Worm (Caenorhabditis elegans) whole organism, young adult: ENCODE measurements around the gene C47D12.4.
A peak's percentile ranks its signal among the peaks of the same experiment; 100 is the strongest.

Experiments used
- B0019.2 ChIP-seq: fragments of 200-800 bp; sonication (Bioruptor generic); conservative IDR thresholded peaks from 2 replicates; pipeline ENCODE4 v1.3.6; 2022; ENCODE audit warnings: missing genetic modification reagents, missing genetic modification characterization, missing compliant biosample characterization
- B0336.3 ChIP-seq: fragments of 200-800 bp; sonication (Bioruptor generic); IDR thresholded peaks from 2 replicates; pipeline ENCODE4 v1.3.6; 2022; ENCODE audit warnings: missing genetic modification characterization, missing compliant biosample characterization
- F10E7.11 ChIP-seq: sonication (generic microtip); optimal IDR thresholded peaks from 2 replicates; lab custom pipeline; 2017; ENCODE audit warnings: mild to moderate bottlenecking, missing genetic modification characterization, moderate library complexity, missing compliant biosample characterization
- F33H1.4 ChIP-seq: fragments of 200-800 bp; sonication (Bioruptor generic); IDR thresholded peaks from 2 replicates; pipeline ENCODE4 v1.3.6; 2022; ENCODE audit warnings: missing genetic modification reagents, missing genetic modification characterization, missing compliant biosample characterization
- F37B4.10 ChIP-seq: fragments of 200-800 bp; sonication (Bioruptor generic); IDR thresholded peaks from 2 replicates; pipeline ENCODE4 v1.3.6; 2022; ENCODE audit warnings: missing genetic modification characterization, missing compliant biosample characterization
- F39B2.1 ChIP-seq: fragments of 200-800 bp; sonication (Bioruptor generic); IDR thresholded peaks from 2 replicates; pipeline ENCODE4 v1.3.6; 2022; ENCODE audit warnings: missing genetic modification reagents, missing genetic modification characterization, missing compliant biosample characterization
- K11D2.4 ChIP-seq: fragments of 200-800 bp; sonication (Bioruptor generic); IDR thresholded peaks from 2 replicates; pipeline ENCODE4 v1.3.6; 2022; ENCODE audit warnings: missing genetic modification reagents, missing genetic modification characterization, missing compliant biosample characterization
- ZK185.1 ChIP-seq: sonication (generic microtip); optimal IDR thresholded peaks from 2 replicates; lab custom pipeline; 2016; ENCODE audit warnings: mild to moderate bottlenecking, missing genetic modification characterization, missing compliant biosample characterization; ENCODE audit not compliant: poor library complexity, severe bottlenecking
- akir-1 ChIP-seq: fragments of 200-800 bp; sonication (Bioruptor generic); optimal IDR thresholded peaks from 2 replicates; lab custom pipeline; 2018; ENCODE audit warnings: mild to moderate bottlenecking, missing genetic modification characterization, moderate library complexity, missing compliant biosample characterization
- ama-1 ChIP-seq, 3 experiments: fragments of 150-350 bp in 1 of 3; sonication (generic microtip) in 2 of 3; optimal IDR thresholded peaks; 2 replicates each; lab custom pipeline; 2014 to 2018; ENCODE audit warnings: missing biosample characterization in 2 of 3, missing genetic modification characterization in 2 of 3, missing genetic modification reagents in 2 of 3
- aptf-2 ChIP-seq: fragments of 200-800 bp; sonication (Bioruptor generic); conservative IDR thresholded peaks from 2 replicates; pipeline ENCODE4 v1.3.6; 2022; ENCODE audit warnings: missing genetic modification reagents, missing genetic modification characterization, missing compliant biosample characterization
- atf-7 ChIP-seq: sonication (generic microtip); optimal IDR thresholded peaks from 2 replicates; lab custom pipeline; 2017; ENCODE audit warnings: mild to moderate bottlenecking, missing genetic modification characterization, missing compliant biosample characterization
- athp-1 ChIP-seq: sonication (generic microtip); optimal IDR thresholded peaks from 2 replicates; lab custom pipeline; 2017; ENCODE audit warnings: mild to moderate bottlenecking, missing genetic modification characterization, missing compliant biosample characterization
- attf-3 ChIP-seq: fragments of 200-800 bp; sonication (Bioruptor generic); conservative IDR thresholded peaks from 2 replicates; pipeline ENCODE4 v1.3.6; 2022; ENCODE audit warnings: missing genetic modification reagents, missing genetic modification characterization, missing compliant biosample characterization
- ccch-3 ChIP-seq: fragments of 200-800 bp; sonication (Bioruptor generic); optimal IDR thresholded peaks from 2 replicates; lab custom pipeline; 2018; ENCODE audit warnings: mild to moderate bottlenecking, missing genetic modification characterization, missing compliant biosample characterization
- cebp-2 ChIP-seq: fragments of 200-800 bp; sonication (Bioruptor generic); IDR thresholded peaks from 2 replicates; pipeline ENCODE4 v1.3.6; 2022; ENCODE audit warnings: missing genetic modification characterization, missing compliant biosample characterization
- ceh-100 ChIP-seq: fragments of 200-800 bp; sonication (Bioruptor generic); IDR thresholded peaks from 2 replicates; pipeline ENCODE4 v1.3.6; 2022; ENCODE audit warnings: missing genetic modification reagents, missing genetic modification characterization, missing compliant biosample characterization
- ceh-27 ChIP-seq: fragments of 200-800 bp; sonication (Bioruptor generic); optimal IDR thresholded peaks from 2 replicates; lab custom pipeline; 2018; ENCODE audit warnings: mild to moderate bottlenecking, missing genetic modification characterization, moderate library complexity, missing compliant biosample characterization
- ceh-79 ChIP-seq: sonication (generic microtip); optimal IDR thresholded peaks from 2 replicates; lab custom pipeline; 2017; ENCODE audit warnings: mild to moderate bottlenecking, missing genetic modification characterization, missing compliant biosample characterization
- chd-7 ChIP-seq: sonication (generic microtip); optimal IDR thresholded peaks from 2 replicates; lab custom pipeline; 2016; ENCODE audit warnings: mild to moderate bottlenecking, missing genetic modification characterization, moderate library complexity, missing compliant biosample characterization
- dpl-1 ChIP-seq: fragments of 150-350 bp; optimal IDR thresholded peaks from 2 replicates; lab custom pipeline; 2014; ENCODE audit warnings: missing biosample characterization, missing genetic modification reagents, missing genetic modification characterization
- ets-4 ChIP-seq: fragments of 200-800 bp; sonication (Bioruptor generic); optimal IDR thresholded peaks from 2 replicates; lab custom pipeline; 2018; ENCODE audit warnings: mild to moderate bottlenecking, missing genetic modification characterization, missing compliant biosample characterization
- fkh-3 ChIP-seq: sonication (generic microtip); optimal IDR thresholded peaks from 2 replicates; lab custom pipeline; 2016; ENCODE audit warnings: mild to moderate bottlenecking, missing genetic modification characterization, missing compliant biosample characterization
- him-1 ChIP-seq: sonication (generic microtip); optimal IDR thresholded peaks from 2 replicates; lab custom pipeline; 2016; ENCODE audit warnings: missing genotype, missing genetic modification reagents, missing genetic modification characterization, missing compliant biosample characterization
- hlh-12 ChIP-seq: sonication (generic microtip); optimal IDR thresholded peaks from 2 replicates; lab custom pipeline; 2016; ENCODE audit warnings: missing genetic modification characterization, missing compliant biosample characterization
- hlh-26 ChIP-seq: fragments of 200-800 bp; sonication (Bioruptor generic); conservative IDR thresholded peaks from 2 replicates; pipeline ENCODE4 v1.3.6; 2022; ENCODE audit warnings: missing genetic modification reagents, missing genetic modification characterization, missing compliant biosample characterization
- hmg-1.2 ChIP-seq: fragments of 200-800 bp; sonication (Bioruptor generic); IDR thresholded peaks from 2 replicates; pipeline ENCODE4 v1.3.6; 2022; ENCODE audit warnings: missing genetic modification reagents, missing genetic modification characterization, missing compliant biosample characterization
- hmg-20 ChIP-seq: fragments of 200-800 bp; sonication (Bioruptor generic); IDR thresholded peaks from 2 replicates; pipeline ENCODE4 v1.3.6; 2022; ENCODE audit warnings: missing genetic modification reagents, missing genetic modification characterization, missing compliant biosample characterization
- hrde-1 ChIP-seq: sonication (generic microtip); optimal IDR thresholded peaks from 2 replicates; lab custom pipeline; 2016; ENCODE audit warnings: missing genetic modification characterization, mild to moderate bottlenecking, missing compliant biosample characterization, moderate library complexity, missing genotype, missing genetic modification reagents, borderline replicate concordance
- hsf-1 ChIP-seq: fragments of 200-800 bp; sonication (Bioruptor generic); IDR thresholded peaks from 2 replicates; pipeline ENCODE4 v1.3.6; 2022; ENCODE audit warnings: missing genetic modification reagents, missing genetic modification characterization, missing compliant biosample characterization
- let-526 ChIP-seq: fragments of 200-800 bp; sonication (Bioruptor generic); IDR thresholded peaks from 2 replicates; pipeline ENCODE4 v1.3.6; 2022; ENCODE audit warnings: missing genetic modification reagents, missing genetic modification characterization, missing compliant biosample characterization
- lin-40 ChIP-seq: sonication (generic microtip); optimal IDR thresholded peaks from 2 replicates; lab custom pipeline; 2016; ENCODE audit warnings: missing genetic modification characterization, mild to moderate bottlenecking, missing compliant biosample characterization, missing genotype, missing genetic modification reagents
- lin-54 ChIP-seq: fragments of 200-800 bp; sonication (Bioruptor generic); optimal IDR thresholded peaks from 2 replicates; lab custom pipeline; 2018; ENCODE audit warnings: mild to moderate bottlenecking, missing genetic modification characterization, missing compliant biosample characterization
- mcd-1 ChIP-seq: fragments of 200-800 bp; sonication (Bioruptor generic); IDR thresholded peaks from 2 replicates; pipeline ENCODE4 v1.3.6; 2022; ENCODE audit warnings: missing genetic modification reagents, missing genetic modification characterization, missing compliant biosample characterization
- mes-4 ChIP-seq: sonication (generic microtip); optimal IDR thresholded peaks from 2 replicates; lab custom pipeline; 2016; ENCODE audit warnings: missing genotype, missing genetic modification characterization, missing compliant biosample characterization
- nfyb-1 ChIP-seq: fragments of 200-800 bp; sonication (Bioruptor generic); IDR thresholded peaks from 2 replicates; pipeline ENCODE4 v1.3.6; 2022; ENCODE audit warnings: missing genetic modification reagents, missing genetic modification characterization, missing compliant biosample characterization
- pha-4 ChIP-seq: fragments of 150-350 bp; sonication (generic microtip); optimal IDR thresholded peaks from 2 replicates; lab custom pipeline; 2014; ENCODE audit warnings: missing biosample characterization, missing genetic modification reagents, missing genetic modification characterization
- repo-1 ChIP-seq: sonication (generic microtip); optimal IDR thresholded peaks from 2 replicates; lab custom pipeline; 2017; ENCODE audit warnings: mild to moderate bottlenecking, missing genetic modification characterization, missing compliant biosample characterization
- snpc-4 ChIP-seq, 5 experiments: fragments of 150-350 bp in 1 of 5; sonication (generic microtip) in 4 of 5; optimal IDR thresholded peaks; 2 replicates each; lab custom pipeline; 2014 to 2018; ENCODE audit warnings: missing genetic modification characterization in 5 of 5, missing biosample characterization in 3 of 5, antibody characterized with exemption in 2 of 5, mild to moderate bottlenecking in 2 of 5, missing compliant biosample characterization in 2 of 5, missing genotype in 2 of 5, moderate library complexity in 2 of 5, missing genetic modification reagents in 1 of 5
- zfh-2 ChIP-seq: fragments of 200-800 bp; sonication (Bioruptor generic); conservative IDR thresholded peaks from 2 replicates; pipeline ENCODE4 v1.3.6; 2022; ENCODE audit warnings: missing genetic modification reagents, missing genetic modification characterization, missing compliant biosample characterization
- zim-3 ChIP-seq: sonication (generic microtip); optimal IDR thresholded peaks from 2 replicates; lab custom pipeline; 2017; ENCODE audit warnings: mild to moderate bottlenecking, missing genetic modification characterization, moderate library complexity, missing compliant biosample characterization
- ztf-26 ChIP-seq: sonication (generic microtip); optimal IDR thresholded peaks from 2 replicates; lab custom pipeline; 2017; ENCODE audit warnings: missing genetic modification characterization, missing compliant biosample characterization
- ztf-3 ChIP-seq: fragments of 200-800 bp; sonication (Bioruptor generic); optimal IDR thresholded peaks from 2 replicates; lab custom pipeline; 2018; ENCODE audit warnings: mild to moderate bottlenecking, missing genetic modification characterization, missing compliant biosample characterization

The C47D12.4 gene

DNA sequence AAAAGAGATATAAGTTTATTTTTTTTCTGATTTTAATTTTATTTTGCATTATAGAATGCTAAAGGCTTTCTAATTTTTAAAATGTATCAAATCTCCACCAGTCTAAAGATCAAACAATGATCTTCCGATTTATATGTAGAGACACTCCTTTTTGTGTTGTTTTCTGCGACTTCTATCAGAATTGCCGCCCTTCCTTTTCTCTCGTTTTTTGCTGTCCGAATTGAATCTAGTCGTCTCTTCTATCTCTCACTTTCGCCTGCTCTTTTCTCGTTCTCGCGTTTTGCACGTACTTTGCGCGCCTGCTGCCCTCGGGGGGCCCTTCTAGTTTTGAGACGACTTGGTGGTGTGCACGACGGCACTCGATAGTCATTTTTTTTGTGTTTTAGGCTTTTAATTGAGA is 42.8 kb downstream of the C47D12.4 start (continued):
- TF ChIP-seq atf-7 (tag; lab: Kevin White, UChicago), result no peak

- peak; percentile 52; the same call in 1 of the 2 replicates for TF ChIP-seq zfh-2 (GFP tag; lab: Robert Waterston, UW)
- no peak for TF ChIP-seq ceh-27
- no peak for TF ChIP-seq ZK185.1 (tag; lab: Kevin White, UChicago)
- TF ChIP-seq athp-1 (tag; lab: Kevin White, UChicago), result no peak
- no peak for TF ChIP-seq ccch-3 (GFP tag; lab: Kevin White, UChicago)
- no peak for TF ChIP-seq dpl-1 (GFP tag; lab: Kevin White, UChicago)
- no peak for TF ChIP-seq him-1 (tag; lab: Kevin White, UChicago)
- TF ChIP-seq K11D2.4 (GFP tag; lab: Robert Waterston, UW), result no peak
- TF ChIP-seq chd-7 (tag; lab: Kevin White, UChicago), result peak; percentile 3
- TF ChIP-seq akir-1 (GFP tag; lab: Kevin White, UChicago), result no peak
- no peak for TF ChIP-seq lin-40 (tag; lab: Kevin White, UChicago)
- no peak for TF ChIP-seq aptf-2 (GFP tag; lab: Robert Waterston, UW)
- no peak for TF ChIP-seq hlh-12 (tag; lab: Kevin White, UChicago)
- no peak for TF ChIP-seq cebp-2 (GFP tag; lab: Robert Waterston, UW)
- TF ChIP-seq, all 124 proteins: peak for 2
Observed at ce11 chrII:11725615-11726014, 44.0 kb downstream of the C47D12.4 start.

DNA sequence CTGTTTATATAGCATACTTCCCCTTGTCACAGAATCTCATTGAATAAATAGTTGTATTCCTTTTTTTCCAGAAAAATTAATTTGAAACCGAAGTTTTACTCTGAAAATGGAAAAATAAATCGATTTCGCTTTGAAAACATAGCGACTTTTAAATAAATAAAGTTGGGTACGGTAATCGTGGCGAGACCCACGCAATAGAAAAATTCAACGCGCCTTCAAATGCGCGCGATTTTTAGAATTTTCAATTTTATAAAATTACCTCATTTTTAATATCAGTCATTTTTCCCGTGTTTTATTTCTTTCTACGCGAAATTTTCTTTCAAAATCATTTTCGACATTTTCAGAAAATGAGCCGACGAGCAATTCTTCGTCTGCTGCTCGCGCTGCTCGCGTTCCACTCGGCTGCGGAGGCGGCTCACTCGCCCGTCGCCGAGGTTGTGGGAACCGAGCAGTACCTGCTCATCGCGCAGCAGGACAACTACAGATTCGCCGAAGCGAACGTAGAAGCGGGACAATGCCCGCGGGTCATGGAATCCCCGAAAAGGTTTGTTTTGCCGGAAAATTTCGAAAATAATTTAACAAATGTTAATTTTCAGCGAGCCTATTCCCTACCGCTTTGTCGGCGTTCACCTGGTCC is 45.0 kb downstream of the C47D12.4 start, which contains the start of gene F13D12.5:
TSS of gene F13D12.5 (plus strand) at position 345 of the 637 bp plus-strand sequence.
- TF ChIP-seq ets-4 (no peak), snpc-4 (GFP tag; optimal IDR thresholded peaks at IDR 0.05; lab: Kevin White, UChicago) (no peak), snpc-4 (tag; optimal IDR thresholded peaks at IDR 0.05; lab: Kevin White, UChicago) (peak in 1 of 4 experiments; percentile 1), F39B2.1 (GFP tag; lab: Robert Waterston, UW) (no peak), F37B4.10 (GFP tag; lab: Robert Waterston, UW) (no peak), attf-3 (GFP tag; lab: Robert Waterston, UW) (peak; percentile 51), B0336.3 (GFP tag; lab: Robert Waterston, UW) (no peak; the same call in 1 of the 2 replicates), ztf-3 (GFP tag; lab: Kevin White, UChicago) (no peak), pha-4 (tag; lab: Kevin White, UChicago) (no peak), ztf-26 (tag; lab: Kevin White, UChicago) (no peak), hmg-20 (GFP tag; lab: Robert Waterston, UW) (no peak), hmg-1.2 (GFP tag; lab: Robert Waterston, UW) (peak; percentile 18; the same call in 1 of the 2 replicates), let-526 (GFP tag; lab: Robert Waterston, UW) (no peak), hrde-1 (tag; lab: Kevin White, UChicago) (no peak), F10E7.11 (tag; lab: Kevin White, UChicago) (no peak), lin-54 (GFP tag; lab: Kevin White, UChicago) (peak; percentile 84), ceh-100 (GFP tag; lab: Robert Waterston, UW) (no peak), aptf-2 (GFP tag; lab: Robert Waterston, UW) (no peak), ceh-79 (tag; lab: Kevin White, UChicago) (no peak), hlh-26 (no peak), fkh-3 (tag; lab: Kevin White, UChicago) (no peak), zim-3 (tag; lab: Kevin White, UChicago) (peak; percentile 44), nfyb-1 (GFP tag; lab: Robert Waterston, UW) (no peak), B0019.2 (GFP tag; lab: Robert Waterston, UW) (peak; percentile 35; the same call in 1 of the 2 replicates), mcd-1 (GFP tag; lab: Robert Waterston, UW) (peak; percentile 43; the same call in 1 of the 2 replicates), dpl-1 (GFP tag; lab: Kevin White, UChicago) (peak; percentile 74), F33H1.4 (peak; percentile 95), cebp-2 (GFP tag; lab: Robert Waterston, UW) (no peak), mes-4 (tag; lab: Kevin White, UChicago) (no peak), hsf-1 (peak; percentile 61; the same call in 1 of the 2 replicates), repo-1 (tag; lab: Kevin White, UChicago) (no peak), ama-1 (optimal IDR thresholded peaks at IDR 0.05; lab: Kevin White, UChicago) (no peak), ama-1 (GFP tag; optimal IDR thresholded peaks at IDR 0.05; lab: Kevin White, UChicago) (no peak)
